Fruit fly (Drosophila melanogaster) whole organism, embryonic: ENCODE measurements around the gene CG33110.

ENCODE experiments used
- Aef1 ChIP-seq: fragments of 200-800 bp; sonication (Bioruptor generic); IDR thresholded peaks from 3 replicates; pipeline ENCODE4 v1.3.6; 2022; ENCODE audit warnings: missing biosample characterization, missing genetic modification characterization
- CG10209 ChIP-seq: fragments of 200-800 bp; sonication (Bioruptor generic); optimal IDR thresholded peaks from 3 replicates; lab custom pipeline; 2017; ENCODE audit warnings: missing biosample characterization, mild to moderate bottlenecking, missing genetic modification characterization, missing genetic modification reagents
- CG10979 ChIP-seq: fragments of 200-800 bp; sonication (Bioruptor generic); optimal IDR thresholded peaks from 2 replicates; lab custom pipeline; 2018; ENCODE audit warnings: missing biosample characterization, mild to moderate bottlenecking, missing genetic modification characterization, moderate library complexity
- CG11695 ChIP-seq: fragments of 200-800 bp; sonication (Bioruptor generic); IDR thresholded peaks from 3 replicates; pipeline ENCODE4 v1.3.6; 2022; ENCODE audit warnings: missing biosample characterization, missing genetic modification characterization
- CG12104 ChIP-seq: fragments of 200-800 bp; sonication (Bioruptor generic); optimal IDR thresholded peaks from 3 replicates; lab custom pipeline; 2016; ENCODE audit warnings: missing biosample characterization, missing genetic modification characterization
- CG13287 ChIP-seq: fragments of 200-800 bp; sonication (Bioruptor generic); IDR thresholded peaks from 2 replicates; pipeline ENCODE4 v1.3.6; 2022; ENCODE audit warnings: missing biosample characterization, missing genetic modification characterization; ENCODE audit not compliant: partially characterized antibody
- CG15269 ChIP-seq: fragments of 200-800 bp; sonication (Bioruptor generic); optimal IDR thresholded peaks from 2 replicates; lab custom pipeline; 2018; ENCODE audit warnings: missing biosample characterization, mild to moderate bottlenecking, missing genetic modification characterization, moderate library complexity
- CG1529 ChIP-seq: fragments of 200-800 bp; sonication (Bioruptor generic); optimal IDR thresholded peaks from 3 replicates; lab custom pipeline; 2018; ENCODE audit warnings: missing biosample characterization, missing genetic modification characterization
- CG16779 ChIP-seq: fragments of 200-800 bp; sonication (Bioruptor generic); IDR thresholded peaks from 2 replicates; pipeline ENCODE4 v1.3.6; 2022; ENCODE audit warnings: missing biosample characterization, missing genetic modification characterization
- CG17359 ChIP-seq: fragments of 200-800 bp; sonication (Bioruptor generic); optimal IDR thresholded peaks from 3 replicates; lab custom pipeline; 2018; ENCODE audit warnings: missing biosample characterization, mild to moderate bottlenecking, missing genetic modification characterization, moderate library complexity
- CG17385 ChIP-seq: fragments of 200-800 bp; sonication (Bioruptor generic); optimal IDR thresholded peaks from 3 replicates; lab custom pipeline; 2018; ENCODE audit warnings: missing biosample characterization, mild to moderate bottlenecking, missing genetic modification characterization
- CG18599 ChIP-seq: fragments of 200-800 bp; sonication (Bioruptor generic); optimal IDR thresholded peaks from 3 replicates; lab custom pipeline; 2017; ENCODE audit warnings: missing biosample characterization, missing genetic modification characterization, mild to moderate bottlenecking, moderate library complexity, missing genetic modification reagents
- CG31441 ChIP-seq: fragments of 200-800 bp; sonication (Bioruptor generic); IDR thresholded peaks from 2 replicates; pipeline ENCODE4 v1.3.6; 2022; ENCODE audit warnings: missing biosample characterization, missing genetic modification characterization
- CG6689 ChIP-seq: fragments of 200-800 bp; sonication (Bioruptor generic); IDR thresholded peaks from 2 replicates; pipeline ENCODE4 v1.3.6; 2022; ENCODE audit warnings: missing biosample characterization, missing genetic modification characterization
- CG6813 ChIP-seq: fragments of 200-800 bp; sonication (Bioruptor generic); optimal IDR thresholded peaks from 2 replicates; lab custom pipeline; 2017; ENCODE audit warnings: missing biosample characterization, missing genetic modification characterization, mild to moderate bottlenecking, moderate library complexity, missing genetic modification reagents
- CG8388 ChIP-seq: fragments of 200-800 bp; sonication (Bioruptor generic); optimal IDR thresholded peaks from 2 replicates; lab custom pipeline; 2019; ENCODE audit warnings: missing biosample characterization, mild to moderate bottlenecking, missing genetic modification characterization, moderate library complexity
- CG8944 ChIP-seq: fragments of 200-800 bp; sonication (Bioruptor generic); optimal IDR thresholded peaks from 3 replicates; lab custom pipeline; 2016; ENCODE audit warnings: missing biosample characterization, missing genetic modification characterization
- Dbx ChIP-seq: fragments of 200-800 bp; sonication (Bioruptor generic); IDR thresholded peaks from 3 replicates; pipeline ENCODE4 v1.3.6; 2022; ENCODE audit warnings: missing biosample characterization, missing genetic modification characterization
- E2f2 ChIP-seq: fragments of 200-800 bp; sonication (Bioruptor generic); IDR thresholded peaks from 2 replicates; pipeline ENCODE4 v1.3.6; 2022; ENCODE audit warnings: missing biosample characterization, missing genetic modification characterization
- Ets65A ChIP-seq: fragments of 200-800 bp; sonication (Bioruptor generic); peaks from one replicate; lab custom pipeline; 2016; ENCODE audit warnings: missing biosample characterization, missing genetic modification characterization
- Fer3 ChIP-seq: fragments of 200-800 bp; sonication (Bioruptor generic); optimal IDR thresholded peaks from 2 replicates; lab custom pipeline; 2018; ENCODE audit warnings: missing biosample characterization, mild to moderate bottlenecking, missing genetic modification characterization, moderate library complexity
- GATAe ChIP-seq: fragments of 200-800 bp; sonication (Bioruptor generic); conservative IDR thresholded peaks from 2 replicates; pipeline ENCODE4 v1.3.6; 2022; ENCODE audit warnings: missing biosample characterization, missing genetic modification characterization
- HLH4C ChIP-seq: fragments of 200-800 bp; sonication (Bioruptor generic); IDR thresholded peaks from 3 replicates; pipeline ENCODE4 v1.3.6; 2022; ENCODE audit warnings: missing biosample characterization, missing genetic modification characterization; ENCODE audit not compliant: partially characterized antibody
- Hsf ChIP-seq: fragments of 200-800 bp; sonication (Bioruptor generic); optimal IDR thresholded peaks from 3 replicates; lab custom pipeline; 2016; ENCODE audit warnings: missing biosample characterization, missing genetic modification characterization
- Med ChIP-seq: fragments of 200-800 bp; sonication (Bioruptor generic); peaks from one replicate; lab custom pipeline; 2016; ENCODE audit warnings: missing biosample characterization, missing genetic modification characterization, mild to moderate bottlenecking, inconsistent platforms, moderate library complexity
- Nf-YC ChIP-seq: fragments of 200-800 bp; optimal IDR thresholded peaks from 3 replicates; lab custom pipeline; 2019; ENCODE audit warnings: missing biosample characterization, mild to moderate bottlenecking, missing genetic modification characterization, moderate library complexity
- Sox100B ChIP-seq: fragments of 200-800 bp; sonication (Bioruptor generic); optimal IDR thresholded peaks from 3 replicates; lab custom pipeline; 2018; ENCODE audit warnings: missing biosample characterization, mild to moderate bottlenecking, missing genetic modification characterization
- Taf1 ChIP-seq: fragments of 200-800 bp; sonication (Bioruptor generic); IDR thresholded peaks from 2 replicates; pipeline ENCODE4 v1.3.6; 2022; ENCODE audit warnings: missing biosample characterization, missing genetic modification characterization
- Xrp1 ChIP-seq: fragments of 200-800 bp; sonication (Bioruptor generic); IDR thresholded peaks from 2 replicates; pipeline ENCODE4 v1.3.6; 2022; ENCODE audit warnings: missing biosample characterization, missing genetic modification characterization
- bsh ChIP-seq, 2 experiments: fragments of 200-800 bp; sonication (Bioruptor generic); optimal IDR thresholded peaks; 2 replicates each; lab custom pipeline; 2017 to 2018; ENCODE audit warnings: mild to moderate bottlenecking in 2 of 2, missing biosample characterization in 2 of 2, missing genetic modification characterization in 2 of 2, moderate library complexity in 1 of 2
- danr ChIP-seq: fragments of 200-800 bp; sonication (Bioruptor generic); IDR thresholded peaks from 2 replicates; pipeline ENCODE4 v1.3.6; 2022; ENCODE audit warnings: missing biosample characterization, missing genetic modification characterization
- dati ChIP-seq: fragments of 200-800 bp; sonication (Bioruptor generic); IDR thresholded peaks from 2 replicates; pipeline ENCODE4 v1.3.6; 2022; ENCODE audit warnings: missing biosample characterization, missing genetic modification characterization
- ewg ChIP-seq: fragments of 200-800 bp; sonication (Bioruptor generic); optimal IDR thresholded peaks from 3 replicates; lab custom pipeline; 2017; ENCODE audit warnings: mild to moderate bottlenecking, missing biosample characterization, missing genetic modification reagents, missing genetic modification characterization
- fd3F ChIP-seq: fragments of 200-800 bp; sonication (Bioruptor generic); optimal IDR thresholded peaks from 2 replicates; lab custom pipeline; 2018; ENCODE audit warnings: missing biosample characterization, mild to moderate bottlenecking, missing genetic modification characterization, moderate library complexity
- ftz-f1 ChIP-seq: fragments of 200-800 bp; sonication (Bioruptor generic); optimal IDR thresholded peaks from 2 replicates; lab custom pipeline; 2016; ENCODE audit warnings: missing biosample characterization, missing genetic modification characterization
- gem ChIP-seq: fragments of 200-800 bp; sonication (Bioruptor generic); optimal IDR thresholded peaks from 2 replicates; lab custom pipeline; 2019; ENCODE audit warnings: missing biosample characterization, mild to moderate bottlenecking, missing genetic modification characterization, moderate library complexity
- hkb ChIP-seq, 2 experiments: fragments of 200-800 bp in 1 of 2; fragments of >200 bp in 1 of 2; sonication (Bioruptor generic) in 1 of 2; IDR thresholded peaks in 1 of 2; optimal IDR thresholded peaks in 1 of 2; 2 replicates each; pipeline versions ENCODE4 v1.3.6 to Lab custom; 2017 to 2022; ENCODE audit warnings: missing biosample characterization in 1 of 2, missing genetic modification characterization in 1 of 2
- ind ChIP-seq: fragments of 200-800 bp; sonication (Bioruptor generic); optimal IDR thresholded peaks from 3 replicates; lab custom pipeline; 2016; ENCODE audit warnings: missing biosample characterization, missing genetic modification characterization
- ken ChIP-seq: fragments of 200-800 bp; sonication (Bioruptor generic); IDR thresholded peaks from 3 replicates; pipeline ENCODE4 v1.3.6; 2022; ENCODE audit warnings: missing biosample characterization, missing genetic modification characterization
- lilli ChIP-seq: fragments of 200-800 bp; sonication (Bioruptor generic); optimal IDR thresholded peaks from 3 replicates; lab custom pipeline; 2016; ENCODE audit warnings: missing biosample characterization, missing genetic modification characterization
- lmd ChIP-seq: fragments of 200-800 bp; sonication (Bioruptor generic); IDR thresholded peaks from 2 replicates; pipeline ENCODE4 v1.3.6; 2022; ENCODE audit warnings: missing biosample characterization, missing genetic modification characterization
- nom ChIP-seq: fragments of 200-800 bp; sonication (Bioruptor generic); optimal IDR thresholded peaks from 2 replicates; lab custom pipeline; 2017; ENCODE audit warnings: missing biosample characterization, missing genetic modification characterization, mild to moderate bottlenecking, moderate library complexity, missing genetic modification reagents
- onecut ChIP-seq: fragments of 200-800 bp; sonication (Bioruptor generic); IDR thresholded peaks from 2 replicates; pipeline ENCODE4 v1.3.6; 2022; ENCODE audit warnings: missing biosample characterization, missing genetic modification characterization
- run ChIP-seq: fragments of 200-800 bp; sonication (Bioruptor generic); optimal IDR thresholded peaks from 3 replicates; lab custom pipeline; 2018; ENCODE audit warnings: missing biosample characterization, mild to moderate bottlenecking, missing genetic modification characterization
- tap ChIP-seq: fragments of 200-800 bp; optimal IDR thresholded peaks from 3 replicates; lab custom pipeline; 2019; ENCODE audit warnings: missing biosample characterization, mild to moderate bottlenecking, missing genetic modification characterization, moderate library complexity
- wek ChIP-seq: fragments of 200-800 bp; sonication (Bioruptor generic); optimal IDR thresholded peaks from 3 replicates; lab custom pipeline; 2018; ENCODE audit warnings: missing biosample characterization, mild to moderate bottlenecking, missing genetic modification characterization, moderate library complexity
- wor ChIP-seq: fragments of 200-800 bp; sonication (Bioruptor generic); IDR thresholded peaks from 2 replicates; pipeline ENCODE4 v1.3.6; 2022; ENCODE audit warnings: missing biosample characterization, missing genetic modification characterization

Gene CG33110

DNA sequence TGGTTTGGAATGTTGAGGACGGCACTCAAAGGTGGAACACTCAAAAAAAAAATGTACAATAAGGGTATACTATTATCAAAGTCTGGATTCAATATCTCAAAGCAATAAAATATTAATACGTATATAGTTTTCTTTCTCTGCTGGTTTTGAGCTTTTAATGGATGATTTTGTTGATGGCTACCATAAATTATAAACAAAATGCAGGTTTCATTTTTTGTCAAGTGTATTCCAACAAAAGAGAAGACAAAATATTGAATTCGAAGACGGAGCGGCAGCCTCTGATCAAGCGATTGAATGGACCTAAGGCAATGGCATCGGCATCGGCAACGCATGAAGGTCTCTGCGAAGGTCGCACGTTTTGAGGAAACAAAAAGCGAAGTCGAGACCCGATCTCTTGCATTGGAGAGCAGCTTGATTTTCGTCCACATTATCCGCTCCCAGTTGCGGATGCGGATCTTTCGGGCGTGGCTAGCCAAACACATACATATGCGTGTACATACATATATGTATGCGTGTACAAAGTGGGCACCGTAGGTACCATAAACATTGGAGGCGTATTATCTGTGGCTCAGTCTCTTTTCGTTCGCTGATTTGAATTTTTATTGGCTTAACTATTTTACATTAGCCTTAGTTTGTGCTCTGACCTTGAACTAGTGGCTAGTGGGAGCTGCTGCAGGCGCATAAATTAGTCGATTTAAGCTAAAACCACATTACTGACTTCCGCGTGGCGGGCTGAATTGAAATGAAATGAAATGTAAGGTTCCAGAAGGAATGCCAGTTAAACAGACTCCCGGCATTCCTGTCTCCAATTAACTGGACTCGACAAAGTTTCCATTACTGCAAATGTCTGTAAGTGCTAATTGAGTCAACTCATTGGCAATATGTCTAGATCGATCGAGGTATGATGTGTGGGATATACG is 33.2 kb upstream of the CG33110 start (continued):
- TF ChIP-seq CG8944 (GFP tag; lab: Kevin White, UChicago), result no peak
- peak; percentile 22 for TF ChIP-seq ind (GFP tag; lab: Kevin White, UChicago)
- peak; percentile 44 for TF ChIP-seq CG10979
- peak; percentile 23 for TF ChIP-seq run (tag; lab: Kevin White, UChicago)
- TF ChIP-seq ken, result 0 out of 3 replicates have a peak, but pooled peaks have one; percentile 14
- peak; percentile 39; the same call in 1 of the 2 replicates for TF ChIP-seq lmd (GFP tag; lab: Robert Waterston, UW)
- TF ChIP-seq Fer3 (tag; lab: Kevin White, UChicago), result peak; percentile 37
- TF ChIP-seq CG6689 (GFP tag; lab: Robert Waterston, UW), result peak; percentile 67
- TF ChIP-seq gem, result peak; percentile 74
- peak; percentile 56 for TF ChIP-seq CG31441 (GFP tag; lab: Robert Waterston, UW)
- TF ChIP-seq Med (GFP tag; lab: Kevin White, UChicago), result peak; percentile 82
- TF ChIP-seq Taf1, result no peak
- TF ChIP-seq CG17385 (GFP tag; lab: Kevin White, UChicago), result peak; percentile 42
- TF ChIP-seq nom (GFP tag; lab: Kevin White, UChicago), result peak; percentile 31
- TF ChIP-seq Nf-YC (tag; lab: Kevin White, UChicago), result no peak
- no peak for TF ChIP-seq Ets65A (GFP tag; lab: Kevin White, UChicago)
- peak; percentile 5 for TF ChIP-seq Sox100B (GFP tag; lab: Kevin White, UChicago)
- peak; percentile 79 for TF ChIP-seq CG15269 (tag; lab: Kevin White, UChicago)
- TF ChIP-seq CG18599 (GFP tag; lab: Kevin White, UChicago), result peak; percentile 37
- no peak for TF ChIP-seq hkb (optimal IDR thresholded peaks at IDR 0.05; lab: Kevin White, UChicago)
- TF ChIP-seq hkb (GFP tag; IDR thresholded peaks at IDR 0.05; lab: Robert Waterston, UW), result peak; percentile 77; the same call in 1 of the 2 replicates
- TF ChIP-seq onecut (GFP tag; lab: Robert Waterston, UW), result no peak
- no peak for TF ChIP-seq CG12104
- TF ChIP-seq CG11695, result 0 out of 3 replicates have a peak, but pooled peaks have one; percentile 45
- TF ChIP-seq CG10209 (GFP tag; lab: Kevin White, UChicago), result peak; percentile 28
- TF ChIP-seq CG16779 (GFP tag; lab: Robert Waterston, UW), result no peak
- no peak for TF ChIP-seq ftz-f1 (GFP tag; lab: Kevin White, UChicago)
- peak; percentile 10 for TF ChIP-seq Hsf (GFP tag; lab: Kevin White, UChicago)
- peak; percentile 31 for TF ChIP-seq lilli (GFP tag; lab: Kevin White, UChicago)
- no peak for TF ChIP-seq CG13287 (GFP tag; lab: Robert Waterston, UW)
- TF ChIP-seq tap (tag; lab: Kevin White, UChicago), result peak; percentile 37
- 0 out of 2 replicates have a peak, but pooled peaks have one; percentile 22 for TF ChIP-seq E2f2 (GFP tag; lab: Robert Waterston, UW)
- TF ChIP-seq dati (GFP tag; lab: Robert Waterston, UW), result no peak
- TF ChIP-seq Xrp1 (GFP tag; lab: Robert Waterston, UW), result peak; percentile 46; the same call in 1 of the 2 replicates
- TF ChIP-seq danr, result 0 out of 2 replicates have a peak, but pooled peaks have one; percentile 12
- TF ChIP-seq Aef1, result peak; percentile 43; the same call in 2 of the 3 replicates
- peak; percentile 28 for TF ChIP-seq CG8388 (GFP tag; lab: Kevin White, UChicago)
- TF ChIP-seq Dbx (GFP tag; lab: Robert Waterston, UW), result no peak
- no peak for TF ChIP-seq fd3F
- TF ChIP-seq bsh (GFP tag; optimal IDR thresholded peaks at IDR 0.05; lab: Kevin White, UChicago), result peak in 1 of 2 experiments; percentile 39
- peak; percentile 59 for TF ChIP-seq CG17359
- TF ChIP-seq CG1529 (GFP tag; lab: Kevin White, UChicago), result no peak
- TF ChIP-seq wek (GFP tag; lab: Kevin White, UChicago), result no peak
- TF ChIP-seq ewg (GFP tag; lab: Kevin White, UChicago), result peak; percentile 24
- no peak for TF ChIP-seq wor (GFP tag; lab: Robert Waterston, UW)
- TF ChIP-seq HLH4C (GFP tag; lab: Robert Waterston, UW), result no peak
- TF ChIP-seq CG6813 (GFP tag; lab: Kevin White, UChicago), result peak; percentile 27
- TF ChIP-seq GATAe (GFP tag; lab: Robert Waterston, UW), result no peak
